Worm (Caenorhabditis elegans): ENCODE measurements around the gene W07G4.5.

ce11 chrV:13064164-13064563, 16.4 kb downstream of the W07G4.5 start:
- TF ChIP-seq nhr-23 (tag; optimal IDR thresholded peaks at IDR 0.05) (no peak), aly-2 (tag; optimal IDR thresholded peaks at IDR 0.05) (no peak)

All from whole organism, L2 larva.